Worm (Caenorhabditis elegans): Measurements from ENCODE around the gene mltn-11.

DNA sequence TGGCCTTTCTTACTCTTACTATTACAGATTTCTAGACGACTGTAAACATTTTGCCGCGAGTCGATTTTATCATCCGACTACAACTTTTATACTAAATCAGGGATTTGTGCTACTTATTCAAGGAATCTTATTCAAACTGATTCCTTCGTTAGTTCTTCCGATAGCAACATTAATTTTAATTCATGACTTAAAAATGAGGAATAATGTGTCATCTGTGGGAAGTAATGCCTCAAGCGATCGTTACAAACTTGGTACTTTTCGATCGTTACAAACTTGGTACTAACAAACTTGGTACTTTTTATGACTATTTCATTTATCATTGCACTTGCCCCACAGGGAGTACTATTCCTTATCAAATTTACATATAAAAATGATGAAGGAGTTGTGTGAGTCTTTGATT, 18.5 kb upstream of the mltn-11 start, which contains the start of gene Y70C5A.4:
- TF ChIP-seq him-1 (tag; optimal IDR thresholded peaks at IDR 0.05) (no peak), dao-5 (tag; optimal IDR thresholded peaks at IDR 0.05) (no peak)

Measured in whole organism, L4/young adult.